Fruit fly (Drosophila melanogaster): Measurements from ENCODE around the gene CG15034.

The CG15034 gene

DNA sequence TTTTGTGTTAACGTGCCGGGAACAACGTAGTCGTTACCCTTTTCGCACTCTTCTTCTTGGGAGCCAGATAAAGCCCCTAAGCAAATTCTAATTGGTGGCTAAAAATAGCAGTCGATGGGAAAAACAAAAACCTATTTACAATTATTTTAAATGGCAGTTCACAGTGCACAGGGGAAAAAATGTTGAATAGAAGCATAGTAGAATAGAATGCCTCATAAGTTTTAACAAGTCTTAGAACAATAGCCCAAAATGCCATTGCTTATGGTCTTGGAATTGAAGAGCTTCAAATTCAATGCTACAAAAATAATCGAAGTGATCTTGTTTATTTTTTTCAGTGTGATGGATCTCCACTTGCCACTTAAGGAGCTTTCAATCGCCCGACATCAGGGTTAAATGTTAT, 14.8 kb downstream of the CG15034 start:
- TF ChIP-seq toe (GFP tag; optimal IDR thresholded peaks at IDR 0.05) (no peak), ovo (GFP tag; optimal IDR thresholded peaks at IDR 0.05) (no peak), CG11617 (GFP tag; optimal IDR thresholded peaks at IDR 0.05) (no peak), CG33017 (tag; optimal IDR thresholded peaks at IDR 0.05) (no peak), CG5204 (GFP tag; optimal IDR thresholded peaks at IDR 0.05) (no peak), CG1620 (GFP tag; optimal IDR thresholded peaks at IDR 0.05) (no peak), Clk (GFP tag; optimal IDR thresholded peaks at IDR 0.05) (no peak), pad (GFP tag; optimal IDR thresholded peaks at IDR 0.05) (no peak), CG12768 (GFP tag; optimal IDR thresholded peaks at IDR 0.05) (no peak), cnc (optimal IDR thresholded peaks at IDR 0.05) (no peak), kay (GFP tag; ENCODE audit: borderline replicate concordance) (no peak), Hr96 (GFP tag; optimal IDR thresholded peaks at IDR 0.05) (no peak), tj (GFP tag; optimal IDR thresholded peaks at IDR 0.05) (no peak), CG14711 (tag; optimal IDR thresholded peaks at IDR 0.05) (no peak), CG7045 (GFP tag; optimal IDR thresholded peaks at IDR 0.05) (no peak), CG7101 (tag; optimal IDR thresholded peaks at IDR 0.05) (no peak), Mnt (GFP tag; optimal IDR thresholded peaks at IDR 0.05) (no peak), Crg-1 (GFP tag; optimal IDR thresholded peaks at IDR 0.05) (no peak), bab1 (GFP tag; optimal IDR thresholded peaks at IDR 0.05) (no peak)

DNA sequence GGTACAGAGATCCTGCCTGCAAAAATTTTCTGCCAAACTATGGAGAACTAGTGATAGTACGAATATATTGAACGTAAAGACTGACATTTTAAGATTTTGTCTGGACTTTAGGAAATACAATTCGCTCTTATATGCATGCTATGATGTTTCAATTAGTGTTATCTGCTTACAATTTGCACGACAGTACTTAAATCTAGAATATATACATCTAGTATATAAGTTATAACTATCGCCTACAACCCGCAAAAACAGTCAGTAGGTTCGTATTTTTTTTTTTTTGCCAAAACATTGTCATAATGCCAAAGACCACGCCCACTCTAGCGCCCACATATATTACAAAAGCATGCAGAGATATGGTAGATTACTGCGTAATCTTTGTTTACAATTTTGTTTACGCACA, 15.2 kb downstream of the CG15034 start, which contains the start of gene CG42780:
TSS of gene CG42780 (minus strand) at position 101 of the 400 bp plus-strand sequence.
- TF ChIP-seq Hr96 (GFP tag; optimal IDR thresholded peaks at IDR 0.05) (no peak), Clk (GFP tag; optimal IDR thresholded peaks at IDR 0.05) (no peak), cnc (optimal IDR thresholded peaks at IDR 0.05) (no peak), toe (GFP tag; optimal IDR thresholded peaks at IDR 0.05) (no peak), bab1 (GFP tag; optimal IDR thresholded peaks at IDR 0.05) (no peak), CG1620 (GFP tag; optimal IDR thresholded peaks at IDR 0.05) (no peak), CG5204 (GFP tag; optimal IDR thresholded peaks at IDR 0.05) (no peak), pad (GFP tag; optimal IDR thresholded peaks at IDR 0.05) (no peak), CG7045 (GFP tag; optimal IDR thresholded peaks at IDR 0.05) (no peak), tj (GFP tag; optimal IDR thresholded peaks at IDR 0.05) (no peak), Crg-1 (GFP tag; optimal IDR thresholded peaks at IDR 0.05) (no peak), CG12768 (GFP tag; optimal IDR thresholded peaks at IDR 0.05) (no peak), kay (GFP tag; ENCODE audit: borderline replicate concordance) (no peak), CG14711 (tag; optimal IDR thresholded peaks at IDR 0.05) (no peak), CG33017 (tag; optimal IDR thresholded peaks at IDR 0.05) (no peak)

DNA sequence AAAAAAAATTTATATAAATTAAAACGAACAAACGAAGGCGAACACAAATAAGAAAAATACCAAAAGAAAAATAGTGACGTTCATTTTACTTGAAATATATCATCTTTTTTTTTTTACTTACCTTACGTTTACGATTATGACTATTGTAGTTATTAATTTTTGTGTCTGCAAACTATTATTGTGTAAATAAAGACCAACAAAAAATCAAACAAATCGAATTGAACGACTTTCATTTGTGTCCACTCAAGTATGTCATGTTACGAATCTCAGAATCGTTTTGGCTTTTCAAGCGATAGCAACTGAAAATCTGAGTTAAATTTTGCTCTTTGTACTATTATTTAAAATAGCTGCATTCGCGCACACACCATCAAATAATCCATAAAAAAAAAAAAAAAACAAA, 18.6 kb downstream of the CG15034 start, which contains the start of gene Acsf3:
TSS of gene Acsf3 (plus strand) at position 301 of the 400 bp plus-strand sequence.
- TF ChIP-seq kay (GFP tag; ENCODE audit: borderline replicate concordance) (no peak), CG1620 (GFP tag; optimal IDR thresholded peaks at IDR 0.05) (no peak), CG14711 (tag; optimal IDR thresholded peaks at IDR 0.05) (no peak), toe (GFP tag; optimal IDR thresholded peaks at IDR 0.05) (no peak), cic (GFP tag; optimal IDR thresholded peaks at IDR 0.05) (no peak), CG7101 (tag; optimal IDR thresholded peaks at IDR 0.05) (no peak), CG12768 (GFP tag; optimal IDR thresholded peaks at IDR 0.05) (no peak), CG5204 (GFP tag; optimal IDR thresholded peaks at IDR 0.05) (no peak), CG11617 (GFP tag; optimal IDR thresholded peaks at IDR 0.05) (no peak), Clk (GFP tag; optimal IDR thresholded peaks at IDR 0.05) (no peak), bab1 (GFP tag; optimal IDR thresholded peaks at IDR 0.05) (no peak), pad (GFP tag; optimal IDR thresholded peaks at IDR 0.05) (no peak), ovo (GFP tag; optimal IDR thresholded peaks at IDR 0.05) (no peak), Hr96 (GFP tag; optimal IDR thresholded peaks at IDR 0.05) (no peak), CG33017 (tag; optimal IDR thresholded peaks at IDR 0.05) (no peak)

DNA sequence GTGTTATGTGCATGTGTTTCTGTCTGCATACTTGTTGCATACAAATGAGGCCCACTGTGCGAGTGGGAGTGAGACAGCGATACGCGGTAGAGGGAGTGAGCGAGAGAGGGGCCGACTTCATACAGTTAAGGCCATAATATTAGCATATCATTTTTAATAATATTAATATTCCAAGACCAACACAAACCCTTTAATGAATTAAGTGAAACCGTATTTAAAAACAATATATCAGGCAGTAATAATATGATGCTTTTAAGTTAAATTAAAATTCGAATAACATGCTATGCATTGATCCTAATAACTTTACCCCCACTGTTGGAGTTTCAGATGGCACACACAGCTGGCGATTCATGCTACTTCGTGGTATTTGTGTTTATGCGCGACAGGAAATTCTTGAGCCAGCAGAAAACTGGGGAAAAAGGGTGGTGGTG, 22.5 kb downstream of the CG15034 start:
- TF ChIP-seq CG1620 (GFP tag; optimal IDR thresholded peaks at IDR 0.05) (peak; percentile 58), CG33017 (tag; optimal IDR thresholded peaks at IDR 0.05) (peak; percentile 88), Crg-1 (GFP tag; optimal IDR thresholded peaks at IDR 0.05) (peak; percentile 51), Hr96 (GFP tag; optimal IDR thresholded peaks at IDR 0.05) (peak; percentile 67), CG14711 (tag; optimal IDR thresholded peaks at IDR 0.05) (peak; percentile 89), cic (GFP tag; optimal IDR thresholded peaks at IDR 0.05) (no peak), CG7045 (GFP tag; optimal IDR thresholded peaks at IDR 0.05) (peak; percentile 72), cnc (optimal IDR thresholded peaks at IDR 0.05) (no peak), Mnt (GFP tag; optimal IDR thresholded peaks at IDR 0.05) (peak; percentile 49), toe (GFP tag; optimal IDR thresholded peaks at IDR 0.05) (peak; percentile 34), Clk (GFP tag; optimal IDR thresholded peaks at IDR 0.05) (peak; percentile 6), CG12768 (GFP tag; optimal IDR thresholded peaks at IDR 0.05) (peak; percentile 34), bab1 (GFP tag; optimal IDR thresholded peaks at IDR 0.05) (peak; percentile 98), ovo (GFP tag; optimal IDR thresholded peaks at IDR 0.05) (peak; percentile 2), CG5204 (GFP tag; optimal IDR thresholded peaks at IDR 0.05) (peak; percentile 47), tj (GFP tag; optimal IDR thresholded peaks at IDR 0.05) (peak; percentile 93), pad (GFP tag; optimal IDR thresholded peaks at IDR 0.05) (peak; percentile 75), CG7101 (tag; optimal IDR thresholded peaks at IDR 0.05) (peak; percentile 93), CG11617 (GFP tag; optimal IDR thresholded peaks at IDR 0.05) (peak; percentile 77), kay (GFP tag; ENCODE audit: borderline replicate concordance) (no peak)

DNA sequence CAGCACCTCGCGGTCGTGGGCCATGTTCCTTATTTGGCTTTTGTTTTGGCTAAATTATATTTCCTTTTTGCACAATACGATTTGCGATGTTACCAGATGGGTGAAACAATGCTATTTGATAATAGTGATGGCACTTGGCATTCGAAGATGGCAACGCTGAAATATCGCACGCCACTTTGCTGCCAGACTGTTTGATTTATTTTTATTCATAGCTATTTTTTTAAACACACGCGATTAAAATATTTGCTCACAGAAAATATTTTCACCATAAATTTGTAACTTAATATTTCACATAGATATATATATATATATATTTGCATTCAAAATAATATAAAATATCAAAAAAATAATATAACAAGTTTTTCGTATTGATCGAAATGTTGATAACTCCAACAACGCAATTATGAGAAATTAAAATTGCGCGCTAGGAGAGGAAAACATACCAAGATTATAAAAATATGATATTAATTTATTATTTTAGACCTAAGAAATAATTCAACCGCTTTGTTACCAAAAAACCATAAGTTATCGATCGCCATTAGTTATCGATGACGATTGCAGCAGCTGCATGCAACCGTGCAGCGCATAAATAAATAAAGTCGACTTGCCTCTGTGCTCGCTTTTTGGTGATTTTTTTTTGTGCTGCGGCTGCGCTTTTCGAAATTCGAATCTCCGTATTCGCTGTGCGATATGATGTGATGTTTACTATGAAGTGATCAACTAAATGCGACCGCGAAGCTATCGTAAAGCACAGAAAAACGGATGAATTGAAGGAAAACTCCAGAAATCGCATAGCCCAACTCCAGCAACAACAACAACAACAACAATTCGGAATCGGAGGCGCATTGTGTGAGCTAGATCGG, 23.4 kb downstream of the CG15034 start, which contains the start of the genes Atg5 and Dok:
TSS of gene Atg5 (minus strand) at position 122 of the 863 bp plus-strand sequence.
TSS of gene Dok (plus strand) at position 566 of the 863 bp plus-strand sequence.
- TF ChIP-seq CG7101 (tag; optimal IDR thresholded peaks at IDR 0.05) (peak; percentile 2), cic (GFP tag; optimal IDR thresholded peaks at IDR 0.05) (no peak), CG1620 (GFP tag; optimal IDR thresholded peaks at IDR 0.05) (peak; percentile 36), Hr96 (GFP tag; optimal IDR thresholded peaks at IDR 0.05) (no peak), tj (GFP tag; optimal IDR thresholded peaks at IDR 0.05) (peak; percentile 69), toe (GFP tag; optimal IDR thresholded peaks at IDR 0.05) (peak; percentile 19), CG14711 (tag; optimal IDR thresholded peaks at IDR 0.05) (peak; percentile 44), CG5204 (GFP tag; optimal IDR thresholded peaks at IDR 0.05) (no peak), CG7045 (GFP tag; optimal IDR thresholded peaks at IDR 0.05) (no peak), cnc (optimal IDR thresholded peaks at IDR 0.05) (no peak), Crg-1 (GFP tag; optimal IDR thresholded peaks at IDR 0.05) (peak; percentile 3), Clk (GFP tag; optimal IDR thresholded peaks at IDR 0.05) (no peak), bab1 (GFP tag; optimal IDR thresholded peaks at IDR 0.05) (no peak)
